Fruit fly (Drosophila melanogaster) whole organism, pupa: ENCODE results near the gene Sidpn.

ENCODE experiments used
- CG13204 ChIP-seq: fragments of 200-800 bp; sonication (Bioruptor generic); optimal IDR thresholded peaks from 2 replicates; lab custom pipeline; 2018; ENCODE audit warnings: missing biosample characterization, mild to moderate bottlenecking, missing genetic modification characterization, moderate library complexity
- CG8159 ChIP-seq: fragments of 200-800 bp; sonication (Bioruptor generic); optimal IDR thresholded peaks from 3 replicates; lab custom pipeline; 2018; ENCODE audit warnings: missing biosample characterization, mild to moderate bottlenecking, missing genetic modification characterization, moderate library complexity
- CG9948 ChIP-seq: fragments of 200-800 bp; sonication (Bioruptor generic); optimal IDR thresholded peaks from 2 replicates; lab custom pipeline; 2018; ENCODE audit warnings: missing biosample characterization, mild to moderate bottlenecking, missing genetic modification characterization, moderate library complexity
- EcR ChIP-seq: fragments of 200-800 bp; sonication (Bioruptor generic); optimal IDR thresholded peaks from 3 replicates; lab custom pipeline; 2019; ENCODE audit warnings: missing biosample characterization, missing genetic modification characterization, mild to moderate bottlenecking, moderate library complexity, missing genetic modification reagents
- Pif1A ChIP-seq: fragments of 200-800 bp; sonication (Bioruptor generic); optimal IDR thresholded peaks from 3 replicates; lab custom pipeline; 2016; ENCODE audit warnings: missing biosample characterization, missing genetic modification characterization
- rn ChIP-seq: fragments of 200-800 bp; sonication (Bioruptor generic); IDR thresholded peaks from 2 replicates; pipeline ENCODE4 v1.3.6; 2022; ENCODE audit warnings: missing biosample characterization, missing genetic modification characterization

DNA sequence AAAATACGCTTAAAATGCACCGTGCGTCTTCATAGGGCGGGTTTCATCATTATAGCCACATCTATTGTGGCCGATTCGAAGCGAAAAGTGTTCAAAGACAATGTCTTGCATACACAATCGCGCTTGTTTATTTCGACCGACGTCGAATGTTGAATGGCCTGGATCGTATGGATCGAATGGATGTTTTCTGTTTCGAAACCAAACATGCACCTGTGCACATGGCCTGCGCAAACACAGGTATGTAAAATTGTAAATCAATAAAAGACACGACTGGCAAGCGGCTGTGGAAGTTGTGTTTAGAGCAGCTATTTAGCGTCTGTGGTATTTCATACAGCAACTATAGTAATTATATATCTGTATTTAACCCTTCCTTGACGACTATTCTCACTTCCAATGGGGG, 46.0 kb upstream of the Sidpn start:
- TF ChIP-seq rn (GFP tag; lab: Robert Waterston, UW) (no peak), EcR (no peak), CG8159 (tag; lab: Kevin White, UChicago) (no peak), Pif1A (GFP tag; lab: Kevin White, UChicago) (no peak), CG13204 (GFP tag; lab: Kevin White, UChicago) (no peak), CG9948 (no peak)
